Worm (Caenorhabditis elegans) whole organism, mixed stage, embryonic: ENCODE data around the gene T13C2.3.

Source experiments
- M03D4.4 ChIP-seq: sonication (generic microtip); optimal IDR thresholded peaks from 2 replicates; lab custom pipeline; 2017; ENCODE audit warnings: mild to moderate bottlenecking, missing genetic modification characterization, missing compliant biosample characterization
- bed-3 ChIP-seq: fragments of 200-800 bp; sonication (Bioruptor generic); optimal IDR thresholded peaks from 3 replicates; lab custom pipeline; 2018; ENCODE audit warnings: mild to moderate bottlenecking, missing genetic modification characterization, moderate library complexity, missing compliant biosample characterization
- blmp-1 ChIP-seq: fragments of 150-350 bp; optimal IDR thresholded peaks from 2 replicates; lab custom pipeline; 2014; ENCODE audit warnings: missing biosample characterization, missing genetic modification characterization
- ceh-39 ChIP-seq: fragments of 150-350 bp; optimal IDR thresholded peaks from 2 replicates; lab custom pipeline; 2014; ENCODE audit warnings: missing biosample characterization, missing genetic modification characterization
- ceh-43 ChIP-seq: fragments of 200-800 bp; sonication (Bioruptor generic); optimal IDR thresholded peaks from 2 replicates; lab custom pipeline; 2018; ENCODE audit warnings: mild to moderate bottlenecking, missing genetic modification characterization, moderate library complexity, missing compliant biosample characterization
- ceh-83 ChIP-seq: fragments of 200-800 bp; sonication (Bioruptor generic); optimal IDR thresholded peaks from 2 replicates; lab custom pipeline; 2018; ENCODE audit warnings: mild to moderate bottlenecking, missing genetic modification characterization, missing compliant biosample characterization
- ces-1 ChIP-seq: fragments of 150-350 bp; optimal IDR thresholded peaks from 2 replicates; lab custom pipeline; 2014; ENCODE audit warnings: missing biosample characterization, missing genetic modification reagents, missing genetic modification characterization
- cnd-1 ChIP-seq: fragments of 200-800 bp; sonication (Bioruptor generic); optimal IDR thresholded peaks from 2 replicates; lab custom pipeline; 2018; ENCODE audit warnings: mild to moderate bottlenecking, missing genetic modification characterization, missing compliant biosample characterization
- drap-1 ChIP-seq: fragments of 200-800 bp; sonication (Bioruptor generic); optimal IDR thresholded peaks from 3 replicates; lab custom pipeline; 2018; ENCODE audit warnings: mild to moderate bottlenecking, missing genetic modification characterization, missing compliant biosample characterization
- elt-1 ChIP-seq: sonication (generic microtip); optimal IDR thresholded peaks from 2 replicates; lab custom pipeline; 2017; ENCODE audit warnings: missing genetic modification characterization, mild to moderate bottlenecking, missing compliant biosample characterization, antibody characterized with exemption, moderate library complexity, borderline replicate concordance; ENCODE audit not compliant: insufficient read depth
- elt-3 ChIP-seq: fragments of 150-350 bp; optimal IDR thresholded peaks from 2 replicates; lab custom pipeline; 2014; ENCODE audit warnings: missing biosample characterization, missing genetic modification characterization
- flh-1 ChIP-seq: fragments of 200-800 bp; sonication (Bioruptor generic); optimal IDR thresholded peaks from 2 replicates; lab custom pipeline; 2018; ENCODE audit warnings: mild to moderate bottlenecking, missing genetic modification characterization, moderate library complexity, missing compliant biosample characterization
- ham-2 ChIP-seq: fragments of 200-800 bp; sonication (Bioruptor generic); optimal IDR thresholded peaks from 2 replicates; lab custom pipeline; 2018; ENCODE audit warnings: mild to moderate bottlenecking, missing genetic modification characterization, missing compliant biosample characterization
- hlh-1 ChIP-seq: fragments of 150-350 bp; optimal IDR thresholded peaks from 2 replicates; lab custom pipeline; 2014; ENCODE audit warnings: missing biosample characterization, missing genetic modification reagents, missing genetic modification characterization
- lin-13 ChIP-seq: fragments of 150-350 bp; optimal IDR thresholded peaks from 2 replicates; lab custom pipeline; 2014; ENCODE audit warnings: missing biosample characterization, missing genetic modification characterization
- lin-32 ChIP-seq: fragments of 200-800 bp; sonication (Bioruptor generic); optimal IDR thresholded peaks from 2 replicates; lab custom pipeline; 2018; ENCODE audit warnings: mild to moderate bottlenecking, missing genetic modification characterization, missing compliant biosample characterization
- lsy-2 ChIP-seq: fragments of 150-350 bp; optimal IDR thresholded peaks from 2 replicates; lab custom pipeline; 2014; ENCODE audit warnings: missing biosample characterization, missing genetic modification characterization
- mab-5 ChIP-seq: fragments of 150-350 bp; optimal IDR thresholded peaks from 2 replicates; lab custom pipeline; 2014; ENCODE audit warnings: missing biosample characterization, missing genetic modification characterization
- mep-1 ChIP-seq: fragments of 150-350 bp; optimal IDR thresholded peaks from 2 replicates; lab custom pipeline; 2017; ENCODE audit warnings: missing biosample characterization, missing genetic modification reagents, missing genetic modification characterization, inconsistent platforms
- mls-2 ChIP-seq: sonication (generic microtip); optimal IDR thresholded peaks from 2 replicates; lab custom pipeline; 2016; ENCODE audit warnings: mild to moderate bottlenecking, missing genetic modification characterization, moderate library complexity, missing compliant biosample characterization
- nhr-12 ChIP-seq: fragments of 150-350 bp; optimal IDR thresholded peaks from 2 replicates; lab custom pipeline; 2014; ENCODE audit warnings: missing biosample characterization, missing genetic modification characterization
- nhr-2 ChIP-seq: fragments of 150-350 bp; optimal IDR thresholded peaks from 2 replicates; lab custom pipeline; 2014; ENCODE audit warnings: missing biosample characterization, missing genetic modification characterization
- nhr-237 ChIP-seq: fragments of 150-350 bp; optimal IDR thresholded peaks from 2 replicates; lab custom pipeline; 2014; ENCODE audit warnings: missing biosample characterization, missing genetic modification characterization
- nhr-28 ChIP-seq: fragments of 150-350 bp; optimal IDR thresholded peaks from 2 replicates; lab custom pipeline; 2014; ENCODE audit warnings: missing biosample characterization, missing genetic modification characterization
- nhr-76 ChIP-seq: sonication (generic microtip); optimal IDR thresholded peaks from 2 replicates; lab custom pipeline; 2017; ENCODE audit warnings: missing biosample characterization, missing genetic modification characterization
- pha-4 ChIP-seq: fragments of 150-350 bp; optimal IDR thresholded peaks from 2 replicates; lab custom pipeline; 2018; ENCODE audit warnings: missing biosample characterization, missing genetic modification reagents, missing genetic modification characterization
- sem-2 ChIP-seq: fragments of 200-800 bp; sonication (Bioruptor generic); optimal IDR thresholded peaks from 2 replicates; lab custom pipeline; 2018; ENCODE audit warnings: mild to moderate bottlenecking, missing genetic modification characterization, missing compliant biosample characterization
- snpc-4 ChIP-seq: fragments of 150-350 bp; optimal IDR thresholded peaks from 2 replicates; lab custom pipeline; 2014; ENCODE audit warnings: missing biosample characterization, missing genetic modification characterization
- sptf-1 ChIP-seq: sonication (generic microtip); optimal IDR thresholded peaks from 2 replicates; lab custom pipeline; 2017; ENCODE audit warnings: mild to moderate bottlenecking, missing genetic modification characterization, moderate library complexity, missing compliant biosample characterization
- tbx-8 ChIP-seq: fragments of 200-800 bp; sonication (Bioruptor generic); optimal IDR thresholded peaks from 2 replicates; lab custom pipeline; 2018; ENCODE audit warnings: mild to moderate bottlenecking, missing genetic modification characterization, moderate library complexity, missing compliant biosample characterization
- unc-120 ChIP-seq: sonication (generic microtip); optimal IDR thresholded peaks from 2 replicates; lab custom pipeline; 2017; ENCODE audit warnings: missing genetic modification characterization, missing compliant biosample characterization; ENCODE audit not compliant: poor library complexity, severe bottlenecking
- unc-39 ChIP-seq: fragments of 150-350 bp; optimal IDR thresholded peaks from 2 replicates; lab custom pipeline; 2014; ENCODE audit warnings: missing biosample characterization, missing genetic modification characterization
- unc-62 ChIP-seq: fragments of 150-350 bp; optimal IDR thresholded peaks from 2 replicates; lab custom pipeline; 2014; ENCODE audit warnings: missing biosample characterization, missing genetic modification reagents, missing genetic modification characterization
- zip-8 ChIP-seq: fragments of 150-350 bp; optimal IDR thresholded peaks from 2 replicates; lab custom pipeline; 2014; ENCODE audit warnings: missing biosample characterization, missing genetic modification characterization
- ztf-11 ChIP-seq: fragments of 150-350 bp; optimal IDR thresholded peaks from 2 replicates; lab custom pipeline; 2014; ENCODE audit warnings: missing biosample characterization, missing genetic modification characterization

Gene T13C2.3

ce11 chrII:6825732-6826131, 36.7 kb downstream of the T13C2.3 start (continued):
- TF ChIP-seq blmp-1 (tag; lab: Kevin White, UChicago) (no peak), mep-1 (tag; lab: Kevin White, UChicago) (no peak), bed-3 (GFP tag; lab: Kevin White, UChicago) (no peak), drap-1 (GFP tag; lab: Kevin White, UChicago) (no peak), nhr-2 (tag; lab: Kevin White, UChicago) (no peak), sem-2 (GFP tag; lab: Kevin White, UChicago) (no peak)
- TF ChIP-seq, all 35 proteins: peak for 8

- TF ChIP-seq mep-1 (tag; lab: Kevin White, UChicago) (no peak), M03D4.4 (tag; lab: Kevin White, UChicago) (no peak), unc-62 (GFP tag; lab: Kevin White, UChicago) (peak; percentile 7), ces-1 (GFP tag; lab: Kevin White, UChicago) (peak; percentile 54), hlh-1 (tag; lab: Kevin White, UChicago) (peak; percentile 72), blmp-1 (tag; lab: Kevin White, UChicago) (peak; percentile 76), unc-120 (tag; lab: Kevin White, UChicago) (peak; percentile 83)
These were observed 37.7 kb downstream of the T13C2.3 start for ce11 chrII:6826726-6827125.

- TF ChIP-seq bed-3 (GFP tag; lab: Kevin White, UChicago) (peak; percentile 14), unc-62 (GFP tag; lab: Kevin White, UChicago) (peak; percentile 89), mep-1 (tag; lab: Kevin White, UChicago) (peak; percentile 51), ham-2 (peak; percentile 72), flh-1 (GFP tag; lab: Kevin White, UChicago) (no peak), ces-1 (GFP tag; lab: Kevin White, UChicago) (peak; percentile 81), M03D4.4 (tag; lab: Kevin White, UChicago) (peak; percentile 21), mls-2 (tag; lab: Kevin White, UChicago) (peak; percentile 68), sptf-1 (tag; lab: Kevin White, UChicago) (peak; percentile 53), pha-4 (peak; percentile 12), hlh-1 (tag; lab: Kevin White, UChicago) (peak; percentile 94), lsy-2 (tag; lab: Kevin White, UChicago) (no peak), ztf-11 (tag; lab: Kevin White, UChicago) (no peak), unc-120 (tag; lab: Kevin White, UChicago) (peak; percentile 6), nhr-237 (peak; percentile 34), ceh-39 (tag; lab: Kevin White, UChicago) (no peak), snpc-4 (tag; lab: Kevin White, UChicago) (no peak), zip-8 (no peak), elt-3 (tag; lab: Kevin White, UChicago) (no peak), tbx-8 (no peak), blmp-1 (tag; lab: Kevin White, UChicago) (no peak), drap-1 (GFP tag; lab: Kevin White, UChicago) (no peak), nhr-76 (tag; lab: Kevin White, UChicago) (no peak), ceh-83 (GFP tag; lab: Kevin White, UChicago) (no peak), elt-1 (peak; percentile 42), ceh-43 (GFP tag; lab: Kevin White, UChicago) (no peak), nhr-28 (tag; lab: Kevin White, UChicago) (no peak), nhr-12 (no peak), unc-39 (no peak), sem-2 (GFP tag; lab: Kevin White, UChicago) (peak; percentile 20), cnd-1 (tag; lab: Kevin White, UChicago) (peak; percentile 64), lin-32 (GFP tag; lab: Kevin White, UChicago) (no peak), lin-13 (tag; lab: Kevin White, UChicago) (no peak), nhr-2 (tag; lab: Kevin White, UChicago) (peak; percentile 67), mab-5 (tag; lab: Kevin White, UChicago) (no peak)
These were observed 38.3 kb downstream of the T13C2.3 start for ce11 chrII:6827388-6827787.
